Fruit fly (Drosophila melanogaster): ENCODE measurements around the gene AOX4.

- TF ChIP-seq EcR (GFP tag; optimal IDR thresholded peaks at IDR 0.05): no peak
- TF ChIP-seq usp (GFP tag; optimal IDR thresholded peaks at IDR 0.05): no peak
Observed at dm6 chr3R:15567913-15568312, 15.3 kb upstream of the AOX4 start.

All from whole organism.